Fruit fly (Drosophila melanogaster) whole organism, prepupa: ENCODE measurements around the gene RNF220.

Source experiments
- Blimp-1 ChIP-seq: fragments of 200-800 bp; sonication (Bioruptor generic); optimal IDR thresholded peaks from 3 replicates; lab custom pipeline; 2017; ENCODE audit warnings: missing biosample characterization, missing genetic modification characterization, mild to moderate bottlenecking, moderate library complexity, missing genetic modification reagents
- CG10631 ChIP-seq: fragments of 200-800 bp; sonication (Bioruptor generic); optimal IDR thresholded peaks from 2 replicates; lab custom pipeline; 2016; ENCODE audit warnings: missing biosample characterization, missing genetic modification characterization
- CG11294 ChIP-seq: fragments of 200-800 bp; sonication (Bioruptor generic); IDR thresholded peaks from 2 replicates; pipeline ENCODE4 v1.3.6; 2022; ENCODE audit warnings: missing biosample characterization, missing genetic modification characterization
- CG11762 ChIP-seq: fragments of 200-800 bp; sonication (Bioruptor generic); optimal IDR thresholded peaks from 3 replicates; lab custom pipeline; 2016; ENCODE audit warnings: missing biosample characterization, missing genetic modification characterization; ENCODE audit not compliant: insufficient read depth
- CG11902 ChIP-seq: fragments of 200-800 bp; sonication (Bioruptor generic); optimal IDR thresholded peaks from 3 replicates; lab custom pipeline; 2016; ENCODE audit warnings: missing biosample characterization, missing genetic modification characterization
- CG1621 ChIP-seq: fragments of 200-800 bp; sonication (Bioruptor generic); optimal IDR thresholded peaks from 3 replicates; lab custom pipeline; 2018; ENCODE audit warnings: missing biosample characterization, mild to moderate bottlenecking, missing genetic modification characterization
- CG16779 ChIP-seq: fragments of 200-800 bp; sonication (Bioruptor generic); optimal IDR thresholded peaks from 3 replicates; lab custom pipeline; 2017; ENCODE audit warnings: missing biosample characterization, mild to moderate bottlenecking, missing genetic modification characterization
- CG3032 ChIP-seq: fragments of 200-800 bp; optimal IDR thresholded peaks from 2 replicates; lab custom pipeline; 2019; ENCODE audit warnings: missing biosample characterization, mild to moderate bottlenecking, missing genetic modification characterization, moderate library complexity
- CG31627 ChIP-seq: fragments of 200-800 bp; sonication (Bioruptor generic); optimal IDR thresholded peaks from 3 replicates; lab custom pipeline; 2016; ENCODE audit warnings: missing biosample characterization, missing genetic modification characterization
- CG34406 ChIP-seq: fragments of 200-800 bp; sonication (Bioruptor generic); optimal IDR thresholded peaks from 3 replicates; lab custom pipeline; 2016; ENCODE audit warnings: missing biosample characterization, missing genetic modification characterization
- CG3919 ChIP-seq: fragments of 200-800 bp; sonication (Bioruptor generic); optimal IDR thresholded peaks from 3 replicates; lab custom pipeline; 2016; ENCODE audit warnings: missing biosample characterization, missing genetic modification characterization
- CG6163 ChIP-seq: fragments of 200-800 bp; sonication (Bioruptor generic); IDR thresholded peaks from 3 replicates; pipeline ENCODE4 v1.3.6; 2022; ENCODE audit warnings: missing biosample characterization, missing genetic modification characterization
- CG6276 ChIP-seq: fragments of 200-800 bp; sonication (Bioruptor generic); optimal IDR thresholded peaks from 2 replicates; lab custom pipeline; 2017; ENCODE audit warnings: missing biosample characterization, mild to moderate bottlenecking, missing genetic modification characterization
- CG6792 ChIP-seq: fragments of 200-800 bp; sonication (Bioruptor generic); optimal IDR thresholded peaks from 3 replicates; lab custom pipeline; 2016; ENCODE audit warnings: missing biosample characterization, missing genetic modification characterization
- CG6808 ChIP-seq: fragments of 200-800 bp; sonication (Bioruptor generic); optimal IDR thresholded peaks from 3 replicates; lab custom pipeline; 2017; ENCODE audit warnings: missing biosample characterization, missing genetic modification characterization, mild to moderate bottlenecking, moderate library complexity, missing genetic modification reagents
- CG6854 ChIP-seq: fragments of 200-800 bp; sonication (Bioruptor generic); optimal IDR thresholded peaks from 2 replicates; lab custom pipeline; 2017; ENCODE audit warnings: missing biosample characterization, mild to moderate bottlenecking, missing genetic modification characterization
- CG7368 ChIP-seq: fragments of 200-800 bp; sonication (Bioruptor generic); optimal IDR thresholded peaks from 3 replicates; lab custom pipeline; 2016; ENCODE audit warnings: missing biosample characterization, missing genetic modification characterization
- CG8119 ChIP-seq: fragments of 200-800 bp; sonication (Bioruptor generic); IDR thresholded peaks from 3 replicates; pipeline ENCODE4 v1.3.6; 2022; ENCODE audit warnings: missing biosample characterization, missing genetic modification characterization
- CG8319 ChIP-seq: fragments of 200-800 bp; sonication (Bioruptor generic); optimal IDR thresholded peaks from 3 replicates; lab custom pipeline; 2016; ENCODE audit warnings: missing biosample characterization, missing genetic modification characterization
- CG8632 ChIP-seq: fragments of 200-800 bp; sonication (Bioruptor generic); optimal IDR thresholded peaks from 3 replicates; lab custom pipeline; 2016; ENCODE audit warnings: missing biosample characterization, missing genetic modification characterization
- CG9139 ChIP-seq: fragments of 200-800 bp; sonication (Bioruptor generic); optimal IDR thresholded peaks from 3 replicates; lab custom pipeline; 2017; ENCODE audit warnings: missing biosample characterization, mild to moderate bottlenecking, missing genetic modification characterization
- Ets21C ChIP-seq: fragments of 200-800 bp; sonication (Bioruptor generic); optimal IDR thresholded peaks from 3 replicates; lab custom pipeline; 2016; ENCODE audit warnings: missing biosample characterization, missing genetic modification characterization
- Ets96B ChIP-seq: fragments of 200-800 bp; optimal IDR thresholded peaks from 2 replicates; lab custom pipeline; 2019; ENCODE audit warnings: missing biosample characterization, mild to moderate bottlenecking, missing genetic modification characterization, moderate library complexity
- Gug ChIP-seq: fragments of 200-800 bp; sonication (Bioruptor generic); IDR thresholded peaks from 2 replicates; pipeline ENCODE4 v1.3.6; 2022; ENCODE audit warnings: missing biosample characterization, missing genetic modification characterization
- Hr39 ChIP-seq: fragments of 200-800 bp; sonication (Bioruptor generic); optimal IDR thresholded peaks from 2 replicates; lab custom pipeline; 2016; ENCODE audit warnings: missing biosample characterization, missing genetic modification characterization
- Hr4 ChIP-seq: fragments of 200-800 bp; sonication (Bioruptor generic); optimal IDR thresholded peaks from 3 replicates; lab custom pipeline; 2016; ENCODE audit warnings: missing biosample characterization, missing genetic modification characterization
- Lpt ChIP-seq: fragments of 200-800 bp; sonication (Bioruptor generic); optimal IDR thresholded peaks from 3 replicates; lab custom pipeline; 2016; ENCODE audit warnings: missing biosample characterization, missing genetic modification characterization
- Met ChIP-seq: fragments of 200-800 bp; sonication (Bioruptor generic); optimal IDR thresholded peaks from 3 replicates; lab custom pipeline; 2016; ENCODE audit warnings: missing biosample characterization, missing genetic modification characterization
- OdsH ChIP-seq: fragments of 200-800 bp; sonication (Bioruptor generic); optimal IDR thresholded peaks from 3 replicates; lab custom pipeline; 2016; ENCODE audit warnings: missing biosample characterization, missing genetic modification characterization
- Smox ChIP-seq: fragments of 200-800 bp; sonication (Bioruptor generic); optimal IDR thresholded peaks from 3 replicates; lab custom pipeline; 2016; ENCODE audit warnings: missing biosample characterization, missing genetic modification characterization
- Sox102F ChIP-seq: fragments of 200-800 bp; sonication (Bioruptor generic); optimal IDR thresholded peaks from 2 replicates; lab custom pipeline; 2016; ENCODE audit warnings: missing biosample characterization, mild to moderate bottlenecking, missing genetic modification characterization
- Sox14 ChIP-seq: fragments of 200-800 bp; sonication (Bioruptor generic); optimal IDR thresholded peaks from 3 replicates; lab custom pipeline; 2016; ENCODE audit warnings: missing biosample characterization, missing genetic modification characterization
- Sox15 ChIP-seq: fragments of 200-800 bp; sonication (Bioruptor generic); optimal IDR thresholded peaks from 3 replicates; lab custom pipeline; 2016; ENCODE audit warnings: missing biosample characterization, missing genetic modification characterization
- achi ChIP-seq: fragments of 200-800 bp; sonication (Bioruptor generic); optimal IDR thresholded peaks from 3 replicates; lab custom pipeline; 2016; ENCODE audit warnings: missing biosample characterization, missing genetic modification characterization
- acj6 ChIP-seq: fragments of 200-800 bp; sonication (Bioruptor generic); optimal IDR thresholded peaks from 3 replicates; lab custom pipeline; 2016; ENCODE audit warnings: missing biosample characterization, missing genetic modification characterization
- cyc ChIP-seq: fragments of 200-800 bp; sonication (Bioruptor generic); optimal IDR thresholded peaks from 3 replicates; lab custom pipeline; 2016; ENCODE audit warnings: missing biosample characterization, missing genetic modification characterization
- dac ChIP-seq: fragments of 200-800 bp; sonication (Bioruptor generic); optimal IDR thresholded peaks from 2 replicates; lab custom pipeline; 2017; ENCODE audit warnings: missing biosample characterization, mild to moderate bottlenecking, missing genetic modification characterization
- eg ChIP-seq: fragments of 200-800 bp; sonication (Bioruptor generic); IDR thresholded peaks from 3 replicates; pipeline ENCODE4 v1.3.6; 2022; ENCODE audit warnings: missing biosample characterization, missing genetic modification characterization
- esn ChIP-seq: fragments of 200-800 bp; sonication (Bioruptor generic); optimal IDR thresholded peaks from 2 replicates; lab custom pipeline; 2016; ENCODE audit warnings: missing biosample characterization, mild to moderate bottlenecking, missing genetic modification characterization, moderate library complexity
- fd59A ChIP-seq: fragments of 200-800 bp; sonication (Bioruptor generic); optimal IDR thresholded peaks from 2 replicates; lab custom pipeline; 2017; ENCODE audit warnings: missing biosample characterization, mild to moderate bottlenecking, missing genetic modification characterization, missing genetic modification reagents
- fd85E ChIP-seq: fragments of 200-800 bp; sonication (Bioruptor generic); optimal IDR thresholded peaks from 3 replicates; lab custom pipeline; 2016; ENCODE audit warnings: missing biosample characterization, missing genetic modification characterization
- fkh ChIP-seq: fragments of 200-800 bp; sonication (Bioruptor generic); optimal IDR thresholded peaks from 3 replicates; lab custom pipeline; 2017; ENCODE audit warnings: missing biosample characterization, mild to moderate bottlenecking, missing genetic modification characterization, moderate library complexity
- lz ChIP-seq: fragments of 200-800 bp; sonication (Bioruptor generic); optimal IDR thresholded peaks from 3 replicates; lab custom pipeline; 2016; ENCODE audit warnings: missing biosample characterization, missing genetic modification characterization
- salr ChIP-seq, 2 experiments: fragments of 200-800 bp; sonication (Bioruptor generic); optimal IDR thresholded peaks; 3 replicates each; lab custom pipeline; 2016 to 2018; ENCODE audit warnings: missing biosample characterization in 2 of 2, missing genetic modification characterization in 2 of 2, mild to moderate bottlenecking in 1 of 2
- spab ChIP-seq: fragments of 200-800 bp; sonication (Bioruptor generic); optimal IDR thresholded peaks from 2 replicates; lab custom pipeline; 2017; ENCODE audit warnings: missing biosample characterization, mild to moderate bottlenecking, missing genetic modification characterization, missing genetic modification reagents
- ss ChIP-seq, 2 experiments: fragments of 200-800 bp; sonication (Bioruptor generic); optimal IDR thresholded peaks; 2 replicates in 1 of 2; 3 replicates in 1 of 2; lab custom pipeline; 2017 to 2018; ENCODE audit warnings: mild to moderate bottlenecking in 2 of 2, missing biosample characterization in 2 of 2, missing genetic modification characterization in 2 of 2, moderate library complexity in 1 of 2
- svp ChIP-seq: fragments of 200-800 bp; sonication (Bioruptor generic); peaks from one replicate; lab custom pipeline; 2016; ENCODE audit warnings: missing biosample characterization, missing genetic modification characterization
- topi ChIP-seq: fragments of 200-800 bp; sonication (Bioruptor generic); optimal IDR thresholded peaks from 3 replicates; lab custom pipeline; 2016; ENCODE audit warnings: missing biosample characterization, missing genetic modification characterization

Gene RNF220

dm6 chr3R:22751111-22751510 lies 24.9 kb upstream of the RNF220 start (continued):
- TF ChIP-seq CG6808 (GFP tag; lab: Kevin White, UChicago): no peak
- TF ChIP-seq spab (GFP tag; lab: Kevin White, UChicago): no peak
- TF ChIP-seq fkh (GFP tag; lab: Kevin White, UChicago): peak; percentile 9
- no peak for TF ChIP-seq salr (GFP tag; optimal IDR thresholded peaks at IDR 0.05; lab: Kevin White, UChicago)
- peak; percentile 42 for TF ChIP-seq CG7368 (GFP tag; lab: Kevin White, UChicago)
- TF ChIP-seq CG3032: no peak
- no peak for TF ChIP-seq CG8632 (GFP tag; lab: Kevin White, UChicago)
- TF ChIP-seq Blimp-1: no peak
- no peak for TF ChIP-seq CG3919
- peak; percentile 9 for TF ChIP-seq topi
- TF ChIP-seq lz (GFP tag; lab: Kevin White, UChicago): peak; percentile 25
- peak; percentile 65 for TF ChIP-seq svp
- peak; percentile 62; the same call in 2 of the 3 replicates for TF ChIP-seq eg (GFP tag; lab: Robert Waterston, UW)
- TF ChIP-seq Sox102F: peak; percentile 26
- TF ChIP-seq acj6 (GFP tag; lab: Kevin White, UChicago): peak; percentile 40
- no peak for TF ChIP-seq CG10631 (GFP tag; lab: Kevin White, UChicago)
- TF ChIP-seq Met: peak; percentile 36
- TF ChIP-seq Ets96B (tag; lab: Kevin White, UChicago): peak; percentile 18
- TF ChIP-seq ss (GFP tag; optimal IDR thresholded peaks at IDR 0.05; lab: Kevin White, UChicago): no peak
- TF ChIP-seq dac (GFP tag; lab: Kevin White, UChicago): peak; percentile 16
- TF ChIP-seq CG1621 (tag; lab: Kevin White, UChicago): no peak
- peak; percentile 53; the same call in 2 of the 3 replicates for TF ChIP-seq CG8119 (GFP tag; lab: Robert Waterston, UW)
- TF ChIP-seq CG6276 (GFP tag; lab: Kevin White, UChicago): no peak
- TF ChIP-seq CG9139 (GFP tag; lab: Kevin White, UChicago): no peak
- no peak for TF ChIP-seq CG11294 (GFP tag; lab: Robert Waterston, UW)
- TF ChIP-seq fd85E (GFP tag; lab: Kevin White, UChicago): no peak
- TF ChIP-seq Smox: peak; percentile 6
- TF ChIP-seq Hr39 (GFP tag; lab: Kevin White, UChicago): peak; percentile 29
- no peak for TF ChIP-seq CG16779 (tag; lab: Kevin White, UChicago)
- peak; percentile 2 for TF ChIP-seq CG34406 (GFP tag; lab: Kevin White, UChicago)
- peak; percentile 15 for TF ChIP-seq Ets21C (GFP tag; lab: Kevin White, UChicago)
- TF ChIP-seq CG31627: peak; percentile 24
- TF ChIP-seq Gug (GFP tag; lab: Robert Waterston, UW): peak; percentile 47; the same call in 1 of the 2 replicates
- TF ChIP-seq Hr4 (GFP tag; lab: Kevin White, UChicago): peak; percentile 64

DNA sequence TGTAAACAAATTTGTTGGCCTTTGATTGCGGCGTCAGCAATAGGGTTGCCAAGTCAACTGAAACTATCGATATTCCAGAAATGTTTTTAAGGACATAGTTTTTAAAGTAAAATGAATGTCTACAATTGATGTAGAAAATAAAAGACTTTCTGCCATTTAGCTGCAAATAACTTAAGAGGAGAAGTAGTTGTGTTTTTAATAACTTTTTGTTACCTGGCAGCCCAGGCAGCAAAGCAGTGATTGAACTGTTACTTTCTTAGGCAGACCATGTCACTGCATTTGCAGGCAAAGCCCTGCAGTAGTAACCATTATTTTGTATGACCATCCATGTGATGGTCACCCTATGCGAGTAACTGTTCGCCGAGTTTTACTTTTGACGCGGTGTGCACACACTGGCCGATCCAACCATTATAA lies 24.3 kb upstream of the RNF220 start, which contains the start of the genes rumi, CG7029 and Usp12-46:
rumi (minus strand) TSS at position 64 of the 414 bp plus-strand sequence.
CG7029 (plus strand) TSS at position 368 of the 414 bp plus-strand sequence.
Usp12-46 (plus strand) TSS at position 368 of the 414 bp plus-strand sequence.
- no peak for TF ChIP-seq ss (GFP tag; optimal IDR thresholded peaks at IDR 0.05; lab: Kevin White, UChicago)
- TF ChIP-seq CG6276 (GFP tag; lab: Kevin White, UChicago): no peak
- TF ChIP-seq CG8319 (GFP tag; lab: Kevin White, UChicago): peak; percentile 79
- no peak for TF ChIP-seq CG16779 (tag; lab: Kevin White, UChicago)
- TF ChIP-seq Gug (GFP tag; lab: Robert Waterston, UW): peak; percentile 72
- peak; percentile 78 for TF ChIP-seq CG11762 (GFP tag; lab: Kevin White, UChicago)
- peak; percentile 54 for TF ChIP-seq CG1621 (tag; lab: Kevin White, UChicago)
- peak; percentile 94 for TF ChIP-seq svp
- TF ChIP-seq CG6163 (GFP tag; lab: Robert Waterston, UW): peak; percentile 91
- no peak for TF ChIP-seq CG6792
- peak; percentile 53; the same call in 1 of the 2 replicates for TF ChIP-seq CG11294 (GFP tag; lab: Robert Waterston, UW)
- peak; percentile 68 for TF ChIP-seq Lpt (GFP tag; lab: Kevin White, UChicago)
- TF ChIP-seq fkh (GFP tag; lab: Kevin White, UChicago): no peak
- TF ChIP-seq Ets96B (tag; lab: Kevin White, UChicago): peak; percentile 56
- TF ChIP-seq CG7368 (GFP tag; lab: Kevin White, UChicago): no peak
- TF ChIP-seq CG11902 (GFP tag; lab: Kevin White, UChicago): peak; percentile 78
- peak; percentile 52 for TF ChIP-seq fd59A (GFP tag; lab: Kevin White, UChicago)
- peak; percentile 83 for TF ChIP-seq CG3032
- TF ChIP-seq Sox14 (GFP tag; lab: Kevin White, UChicago): peak; percentile 87
- no peak for TF ChIP-seq Ets21C (GFP tag; lab: Kevin White, UChicago)
- TF ChIP-seq topi: peak; percentile 84
- TF ChIP-seq OdsH (GFP tag; lab: Kevin White, UChicago): no peak
- peak; percentile 77 for TF ChIP-seq achi
- TF ChIP-seq Sox15 (GFP tag; lab: Kevin White, UChicago): peak; percentile 87
- TF ChIP-seq CG6854: peak; percentile 1
- TF ChIP-seq esn (GFP tag; lab: Kevin White, UChicago): peak; percentile 88
- TF ChIP-seq salr (GFP tag; optimal IDR thresholded peaks at IDR 0.05; lab: Kevin White, UChicago): peak in 1 of 2 experiments; percentile 62
- TF ChIP-seq Hr39 (GFP tag; lab: Kevin White, UChicago): peak; percentile 93
- peak; percentile 89 for TF ChIP-seq cyc
- TF ChIP-seq CG8119 (GFP tag; lab: Robert Waterston, UW): peak; percentile 65; the same call in 2 of the 3 replicates
- no peak for TF ChIP-seq CG9139 (GFP tag; lab: Kevin White, UChicago)
- peak; percentile 92 for TF ChIP-seq CG31627
